Worm (Caenorhabditis elegans): ENCODE results near the gene C06B3.16.

ce11 chrV:13942082-13942481 lies 10.8 kb downstream of the C06B3.16 start, which contains the start of gene dpr-1:
- no peak for TF ChIP-seq flt-1 (GFP tag; IDR thresholded peaks at IDR 0.05)
- TF ChIP-seq ama-1 (optimal IDR thresholded peaks at IDR 0.05) = no peak
- no peak for TF ChIP-seq hnd-1 (tag; optimal IDR thresholded peaks at IDR 0.05)
- TF ChIP-seq F13C5.2 (tag; optimal IDR thresholded peaks at IDR 0.05) = no peak
- no peak for TF ChIP-seq tbx-11 (GFP tag; IDR thresholded peaks at IDR 0.05)

All from whole organism, early embryonic.